Worm (Caenorhabditis elegans) whole organism, late embryonic: ENCODE data around the gene math-34.
"Not testable (repeated sequence)": the region's sequence is repeated elsewhere in the genome, so short reads cannot be mapped to it uniquely, and the experiment has no call there.

Source experiments
- C38D4.7 ChIP-seq: fragments of 200-800 bp; sonication (Bioruptor generic); optimal IDR thresholded peaks from 2 replicates; lab custom pipeline; 2018; ENCODE audit warnings: mild to moderate bottlenecking, missing genetic modification characterization, moderate library complexity, missing compliant biosample characterization
- F13H6.1 ChIP-seq: sonication (generic microtip); optimal IDR thresholded peaks from 2 replicates; lab custom pipeline; 2016; ENCODE audit warnings: missing genetic modification characterization, missing compliant biosample characterization
- T23F11.4 ChIP-seq: fragments of 200-800 bp; sonication (Bioruptor generic); optimal IDR thresholded peaks from 2 replicates; lab custom pipeline; 2018; ENCODE audit warnings: mild to moderate bottlenecking, missing genetic modification characterization, missing compliant biosample characterization
- Y22D7AL.16 ChIP-seq: sonication (generic microtip); optimal IDR thresholded peaks from 2 replicates; lab custom pipeline; 2016; ENCODE audit warnings: missing genetic modification characterization, missing compliant biosample characterization
- ahr-1 ChIP-seq: sonication (generic microtip); optimal IDR thresholded peaks from 2 replicates; lab custom pipeline; 2016; ENCODE audit warnings: missing genetic modification characterization, missing compliant biosample characterization
- ceh-18 ChIP-seq: sonication (generic microtip); optimal IDR thresholded peaks from 2 replicates; lab custom pipeline; 2016; ENCODE audit warnings: missing genetic modification characterization, missing compliant biosample characterization
- ceh-22 ChIP-seq: sonication (generic microtip); optimal IDR thresholded peaks from 2 replicates; lab custom pipeline; 2017; ENCODE audit warnings: missing biosample characterization, missing genetic modification characterization
- ceh-34 ChIP-seq: sonication (generic microtip); optimal IDR thresholded peaks from 2 replicates; lab custom pipeline; 2016; ENCODE audit warnings: mild to moderate bottlenecking, missing genetic modification characterization, missing compliant biosample characterization
- ceh-48 ChIP-seq: sonication (generic microtip); optimal IDR thresholded peaks from 2 replicates; lab custom pipeline; 2016; ENCODE audit warnings: missing genetic modification characterization, inconsistent platforms, missing compliant biosample characterization
- dmd-4 ChIP-seq: sonication (generic microtip); optimal IDR thresholded peaks from 2 replicates; lab custom pipeline; 2016; ENCODE audit warnings: borderline replicate concordance, missing genetic modification characterization, missing compliant biosample characterization
- fax-1 ChIP-seq: sonication (generic microtip); optimal IDR thresholded peaks from 2 replicates; lab custom pipeline; 2016; ENCODE audit warnings: missing genotype, missing genetic modification characterization, missing compliant biosample characterization
- fkh-10 ChIP-seq: fragments of 150-350 bp; optimal IDR thresholded peaks from 2 replicates; lab custom pipeline; 2014; ENCODE audit warnings: missing biosample characterization, missing genetic modification reagents, missing genetic modification characterization
- fkh-6 ChIP-seq: sonication (generic microtip); optimal IDR thresholded peaks from 2 replicates; lab custom pipeline; 2016; ENCODE audit warnings: missing genetic modification characterization, missing compliant biosample characterization
- gmeb-2 ChIP-seq: sonication (generic microtip); optimal IDR thresholded peaks from 2 replicates; lab custom pipeline; 2016; ENCODE audit warnings: missing genetic modification characterization, inconsistent platforms, missing compliant biosample characterization
- lin-11 ChIP-seq: fragments of 200-800 bp; sonication (Bioruptor generic); optimal IDR thresholded peaks from 2 replicates; lab custom pipeline; 2018; ENCODE audit warnings: mild to moderate bottlenecking, missing genetic modification characterization, missing compliant biosample characterization
- nfya-1 ChIP-seq: sonication (generic microtip); optimal IDR thresholded peaks from 2 replicates; lab custom pipeline; 2017; ENCODE audit warnings: missing genetic modification characterization, mild to moderate bottlenecking, missing compliant biosample characterization, antibody characterized with exemption, moderate library complexity
- nhr-11 ChIP-seq: fragments of 150-350 bp; optimal IDR thresholded peaks from 2 replicates; lab custom pipeline; 2014; ENCODE audit warnings: missing biosample characterization, missing genetic modification characterization
- nhr-232 ChIP-seq: sonication (generic microtip); optimal IDR thresholded peaks from 2 replicates; lab custom pipeline; 2016; ENCODE audit warnings: missing genetic modification characterization, missing compliant biosample characterization
- npax-4 ChIP-seq: sonication (generic microtip); optimal IDR thresholded peaks from 2 replicates; lab custom pipeline; 2016; ENCODE audit warnings: missing genetic modification characterization, missing compliant biosample characterization
- pat-9 ChIP-seq: fragments of 200-800 bp; sonication (Bioruptor generic); optimal IDR thresholded peaks from 2 replicates; lab custom pipeline; 2018; ENCODE audit warnings: mild to moderate bottlenecking, missing genetic modification characterization, moderate library complexity, missing compliant biosample characterization
- pax-1 ChIP-seq: fragments of 150-350 bp; optimal IDR thresholded peaks from 2 replicates; lab custom pipeline; 2014; ENCODE audit warnings: missing biosample characterization, missing genetic modification characterization
- pha-2 ChIP-seq: sonication (generic microtip); optimal IDR thresholded peaks from 2 replicates; lab custom pipeline; 2017; ENCODE audit warnings: mild to moderate bottlenecking, missing genetic modification characterization, missing compliant biosample characterization
- pha-4 ChIP-seq: fragments of 150-350 bp; optimal IDR thresholded peaks from 2 replicates; lab custom pipeline; 2018; ENCODE audit warnings: missing biosample characterization, missing genetic modification reagents, missing genetic modification characterization
- pqm-1 ChIP-seq: sonication (generic microtip); optimal IDR thresholded peaks from 2 replicates; lab custom pipeline; 2016; ENCODE audit warnings: missing genetic modification characterization, missing compliant biosample characterization
- pros-1 ChIP-seq: fragments of 150-350 bp; optimal IDR thresholded peaks from 2 replicates; lab custom pipeline; 2014; ENCODE audit warnings: missing biosample characterization, missing genetic modification reagents, missing genetic modification characterization
- ref-2 ChIP-seq: sonication (generic microtip); optimal IDR thresholded peaks from 2 replicates; lab custom pipeline; 2016; ENCODE audit warnings: missing genetic modification characterization, missing compliant biosample characterization
- sdc-2 ChIP-seq: sonication (generic microtip); optimal IDR thresholded peaks from 2 replicates; lab custom pipeline; 2016; ENCODE audit warnings: missing genotype, missing genetic modification characterization, missing compliant biosample characterization
- sox-2 ChIP-seq: fragments of 200-800 bp; sonication (Bioruptor generic); IDR thresholded peaks from 2 replicates; pipeline ENCODE4 v1.3.6; 2022; ENCODE audit warnings: missing genetic modification reagents, missing genetic modification characterization, missing compliant biosample characterization
- unc-3 ChIP-seq, 2 experiments: fragments of 200-800 bp in 1 of 2; sonication (Bioruptor generic) in 1 of 2; sonication (generic microtip) in 1 of 2; conservative IDR thresholded peaks in 1 of 2; optimal IDR thresholded peaks in 1 of 2; 2 replicates each; pipeline versions ENCODE4 v1.3.6 to Lab custom; 2016 to 2022; ENCODE audit warnings: missing compliant biosample characterization in 2 of 2, missing genetic modification characterization in 2 of 2, missing genetic modification reagents in 1 of 2
- unc-42 ChIP-seq: sonication (generic microtip); optimal IDR thresholded peaks from 2 replicates; lab custom pipeline; 2016; ENCODE audit warnings: missing genotype, missing genetic modification characterization, missing compliant biosample characterization
- unc-86 ChIP-seq: sonication (generic microtip); optimal IDR thresholded peaks from 2 replicates; lab custom pipeline; 2016; ENCODE audit warnings: missing genetic modification characterization, missing compliant biosample characterization
- zip-5 ChIP-seq: sonication (generic microtip); optimal IDR thresholded peaks from 2 replicates; lab custom pipeline; 2016; ENCODE audit warnings: missing genetic modification characterization, missing compliant biosample characterization
- ztf-16 ChIP-seq: sonication (generic microtip); optimal IDR thresholded peaks from 2 replicates; lab custom pipeline; 2017; ENCODE audit warnings: missing genetic modification characterization, missing compliant biosample characterization

math-34 gene

DNA sequence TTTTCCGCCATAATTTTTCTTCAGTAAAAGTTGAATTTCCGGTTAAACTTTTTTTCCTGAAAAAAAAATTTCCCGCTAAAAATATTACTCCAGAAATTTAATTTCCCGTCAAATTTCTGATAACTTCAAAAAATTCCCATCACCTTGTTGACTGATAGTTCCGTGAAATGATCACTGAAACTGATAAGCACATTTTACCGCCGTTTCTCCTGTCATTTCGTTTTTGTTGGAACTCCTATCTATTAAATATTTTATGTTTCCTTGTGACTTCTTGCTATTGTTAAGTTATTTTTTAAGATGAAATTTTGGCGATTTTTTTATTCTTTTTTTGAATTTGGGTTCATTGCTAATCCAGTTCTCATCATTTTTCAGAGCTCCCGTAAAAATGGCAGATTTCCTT is at the start of gene math-34:
Gene math-34 (plus strand): TSS at position 371 of the 400 bp plus-strand sequence.
- TF ChIP-seq ztf-16 (tag; lab: Kevin White, UChicago) (no peak), sdc-2 (no peak), C38D4.7 (GFP tag; lab: Kevin White, UChicago) (no peak), ceh-22 (no peak)

DNA sequence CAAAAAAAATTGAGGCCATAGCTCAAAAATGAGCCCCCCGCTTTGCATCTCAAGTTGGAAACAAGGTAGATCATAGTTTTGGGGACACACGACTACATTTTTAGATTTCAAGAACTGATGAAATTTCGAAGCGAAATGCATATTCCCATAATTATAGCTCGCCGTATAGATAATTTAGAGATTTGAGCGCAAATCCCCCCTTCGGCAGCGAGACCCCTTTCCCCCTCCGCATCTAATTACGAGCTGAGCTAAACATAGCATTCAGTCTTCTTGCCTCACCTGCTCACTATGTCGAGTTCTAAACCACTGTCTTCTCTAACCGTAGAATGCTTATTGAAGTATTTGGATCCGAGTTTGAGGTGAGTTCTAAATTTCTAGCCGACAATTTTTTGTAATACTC is 49.6 kb upstream of the math-34 start, which contains the start of the genes fbxc-17 and fbxc-15:
Gene fbxc-17 (minus strand): TSS at position 101 of the 400 bp plus-strand sequence.
Gene fbxc-15 (plus strand): TSS at position 289 of the 400 bp plus-strand sequence.
- no peak for TF ChIP-seq unc-86 (tag; lab: Kevin White, UChicago)
- TF ChIP-seq npax-4, result no peak
- no peak for TF ChIP-seq lin-11
- TF ChIP-seq unc-3 (GFP tag; conservative IDR thresholded peaks at IDR 0.05; lab: Robert Waterston, UW), result no peak
- no peak for TF ChIP-seq unc-3 (tag; optimal IDR thresholded peaks at IDR 0.05; lab: Kevin White, UChicago)
- TF ChIP-seq ref-2 (tag; lab: Kevin White, UChicago), result no peak
- TF ChIP-seq gmeb-2 (tag; lab: Kevin White, UChicago), result no peak
- no peak for TF ChIP-seq dmd-4 (tag; lab: Kevin White, UChicago)
- no peak for TF ChIP-seq pha-4 (tag; lab: Kevin White, UChicago)
- TF ChIP-seq ceh-48 (tag; lab: Kevin White, UChicago), result no peak
- no peak for TF ChIP-seq zip-5 (tag; lab: Kevin White, UChicago)
- no peak for TF ChIP-seq unc-42
- no peak for TF ChIP-seq pha-2 (tag; lab: Kevin White, UChicago)

DNA sequence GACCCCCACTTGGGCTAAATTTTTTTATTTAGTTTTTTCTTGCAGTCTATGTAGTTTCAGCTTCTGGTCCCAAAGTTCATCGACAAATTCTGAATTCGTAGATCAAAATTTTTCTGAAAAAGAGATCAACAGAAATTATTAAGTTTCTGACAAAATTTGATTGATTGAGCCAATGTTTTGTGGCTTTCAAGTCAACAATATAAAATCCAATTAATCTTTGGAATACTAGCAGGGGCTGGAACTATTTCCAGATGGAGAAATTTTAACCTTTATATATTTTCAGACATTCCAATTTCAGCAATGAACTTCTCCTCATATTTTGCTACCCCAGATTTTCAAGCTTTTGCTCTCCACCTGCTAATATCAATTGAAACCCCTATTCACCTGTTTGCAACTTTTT is 45.9 kb upstream of the math-34 start, which contains the start of gene srh-274:
Gene srh-274 (plus strand): TSS at position 301 of the 400 bp plus-strand sequence.
- TF ChIP-seq nfya-1 (tag; lab: Kevin White, UChicago) (no peak), sox-2 (GFP tag; lab: Robert Waterston, UW) (no peak), ztf-16 (tag; lab: Kevin White, UChicago) (no peak)

DNA sequence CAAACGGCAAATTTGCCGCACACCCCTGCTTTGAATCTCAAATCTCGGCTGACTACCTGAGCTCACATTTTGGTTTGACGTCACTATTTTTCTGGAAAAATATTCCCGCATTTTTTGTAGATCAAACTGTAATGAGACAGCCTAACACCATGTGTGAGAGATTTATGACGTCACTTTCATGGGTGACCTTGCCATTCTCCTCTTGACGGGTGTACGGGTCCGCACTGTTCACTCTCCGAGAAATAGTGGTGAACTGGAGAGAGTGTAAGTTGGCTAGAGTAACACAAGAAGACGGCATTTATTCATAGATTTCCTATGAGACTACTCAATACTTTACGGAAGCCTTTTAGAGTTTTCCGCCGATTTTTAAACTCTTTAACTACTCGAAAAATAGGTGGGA is 43.1 kb upstream of the math-34 start, which contains the start of gene fbxc-40:
Gene fbxc-40 (plus strand): TSS at position 301 of the 400 bp plus-strand sequence.
- TF ChIP-seq ahr-1 (tag; lab: Kevin White, UChicago); npax-4; T23F11.4 (GFP tag; lab: Kevin White, UChicago): not testable (repeated sequence)
- TF ChIP-seq, all 69 proteins: peak for 0; not testable (repeated sequence) for 69

DNA sequence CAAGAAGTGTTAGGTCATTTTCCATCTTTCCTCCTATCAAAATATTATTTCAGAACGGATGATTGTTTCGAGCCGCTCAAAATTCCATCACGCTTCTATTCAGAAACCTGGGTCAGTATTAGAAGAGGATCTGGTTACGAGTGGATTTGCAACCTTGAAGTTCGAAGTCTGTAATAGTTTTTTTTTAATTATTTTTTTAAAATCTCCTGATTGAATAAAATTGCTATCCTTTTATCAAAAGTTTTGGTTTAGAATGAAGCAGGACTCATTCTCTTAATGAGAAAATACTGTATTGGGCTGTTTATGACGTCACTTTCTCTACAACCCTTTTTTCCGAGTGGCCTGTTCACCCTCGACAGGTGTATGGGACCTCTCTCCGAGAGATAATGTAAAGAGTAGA is 40.3 kb upstream of the math-34 start, which contains the start of gene fbxc-39:
Gene fbxc-39 (plus strand): TSS at position 301 of the 400 bp plus-strand sequence.
- TF ChIP-seq pha-4 (tag; lab: Kevin White, UChicago) (no peak), nhr-11 (tag; lab: Kevin White, UChicago) (no peak), fax-1 (no peak), F13H6.1 (tag; lab: Kevin White, UChicago) (no peak), lin-11 (no peak), unc-42 (no peak), nhr-232 (tag; lab: Kevin White, UChicago) (no peak), fkh-6 (tag; lab: Kevin White, UChicago) (no peak), ceh-34 (no peak), zip-5 (tag; lab: Kevin White, UChicago) (no peak), ceh-18 (tag; lab: Kevin White, UChicago) (no peak)

DNA sequence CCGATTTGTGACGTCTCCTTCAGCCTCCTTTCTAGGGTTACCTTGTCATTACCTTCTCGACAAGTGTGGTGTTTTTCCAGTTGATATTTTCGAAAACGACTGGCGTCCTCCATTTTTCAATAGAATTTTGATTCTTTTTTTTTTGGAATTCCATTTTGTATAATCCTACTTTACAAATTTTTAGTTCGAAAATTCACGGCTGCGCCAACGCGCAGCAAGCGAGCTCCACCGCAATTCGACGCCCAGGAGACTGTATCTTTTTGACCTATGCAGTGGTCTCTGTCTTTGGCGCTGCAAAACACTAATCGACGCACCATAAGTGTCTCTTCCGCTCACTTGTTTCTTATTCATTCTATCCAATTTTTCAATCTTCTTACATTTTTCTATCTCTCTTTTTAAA is 37.5 kb upstream of the math-34 start, which contains the start of gene fbxc-42:
Gene fbxc-42 (plus strand): TSS at position 301 of the 400 bp plus-strand sequence.
- TF ChIP-seq pros-1 (tag; lab: Kevin White, UChicago), result no peak
- TF ChIP-seq F13H6.1 (tag; lab: Kevin White, UChicago), result no peak
- TF ChIP-seq pax-1 (tag; lab: Kevin White, UChicago), result no peak
- no peak for TF ChIP-seq pat-9 (tag; lab: Kevin White, UChicago)
- no peak for TF ChIP-seq Y22D7AL.16 (tag; lab: Kevin White, UChicago)
- TF ChIP-seq pqm-1 (tag; lab: Kevin White, UChicago), result no peak
- no peak for TF ChIP-seq fkh-10
- TF ChIP-seq, all 69 proteins: peak for 0
